Worm (Caenorhabditis elegans): ENCODE results near the gene eif-2Balpha.

eif-2Balpha gene

DNA sequence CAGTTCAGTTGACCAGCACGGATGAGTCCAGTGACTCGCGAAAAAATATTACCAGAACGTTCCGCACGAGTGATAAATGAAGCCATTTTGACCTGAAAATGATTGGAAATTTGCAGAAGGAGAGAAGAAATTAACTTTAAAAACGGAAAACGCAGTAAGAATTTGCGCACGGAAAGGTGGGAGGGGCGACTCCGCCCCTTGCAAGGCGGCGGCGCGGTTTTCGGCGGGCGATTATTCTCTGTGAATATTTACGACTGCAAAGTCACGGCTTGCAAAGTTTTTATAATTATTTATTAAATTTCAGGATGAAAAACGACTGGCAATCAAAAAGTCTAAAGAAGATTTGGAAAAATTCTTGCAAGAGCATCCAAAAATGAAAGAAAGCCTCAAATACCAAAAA is 19.3 kb upstream of the eif-2Balpha start, which contains the start of gene mrps-23:
Gene mrps-23, minus strand, starts transcription at position 92 of the 400 bp plus-strand sequence.
- no peak for TF ChIP-seq unc-62 (GFP tag; optimal IDR thresholded peaks at IDR 0.05)

DNA sequence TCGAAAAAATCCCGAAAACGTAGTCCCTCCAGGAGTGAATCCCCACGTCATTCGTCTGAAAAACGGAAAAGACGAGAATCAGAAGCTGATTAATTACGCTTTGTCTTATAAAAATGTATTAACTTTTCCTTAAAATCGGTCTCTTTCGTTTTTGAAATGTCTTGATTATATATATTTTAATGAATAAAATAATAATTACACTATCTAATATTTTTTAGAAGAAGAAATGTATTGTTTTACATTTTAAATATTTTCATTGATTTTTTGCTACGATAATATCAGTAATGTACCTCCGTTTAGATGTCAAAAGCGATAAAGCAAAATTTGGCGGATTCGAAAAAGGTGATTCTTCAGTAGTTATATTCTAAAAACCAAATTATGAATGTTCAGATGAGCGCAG is 17.7 kb upstream of the eif-2Balpha start, which contains the start of gene trpp-3:
Gene trpp-3, plus strand, starts transcription at position 301 of the 400 bp plus-strand sequence.
- no peak for TF ChIP-seq unc-62 (GFP tag; optimal IDR thresholded peaks at IDR 0.05)

DNA sequence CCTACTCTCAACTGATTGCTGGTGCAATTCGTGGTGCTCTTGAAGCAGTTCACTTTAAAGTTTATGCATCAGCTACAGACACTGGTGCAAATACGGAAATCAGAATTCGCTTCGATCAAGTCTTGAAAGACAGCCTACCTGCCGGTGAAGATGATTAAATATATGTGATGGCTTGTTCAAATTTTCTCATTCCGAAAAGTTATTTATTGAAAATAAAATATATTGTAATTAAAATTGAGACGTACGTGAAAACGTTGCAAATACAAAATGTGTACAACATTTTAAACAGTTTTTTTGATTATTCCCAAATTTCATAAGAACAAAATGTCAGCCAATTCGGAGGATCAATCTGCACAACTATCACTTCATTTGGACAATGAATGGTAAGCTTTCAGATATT is 16.1 kb upstream of the eif-2Balpha start, which contains the start of gene ZK1098.6:
Gene ZK1098.6, plus strand, starts transcription at position 301 of the 400 bp plus-strand sequence.
- TF ChIP-seq unc-62 (GFP tag; optimal IDR thresholded peaks at IDR 0.05), result no peak

DNA sequence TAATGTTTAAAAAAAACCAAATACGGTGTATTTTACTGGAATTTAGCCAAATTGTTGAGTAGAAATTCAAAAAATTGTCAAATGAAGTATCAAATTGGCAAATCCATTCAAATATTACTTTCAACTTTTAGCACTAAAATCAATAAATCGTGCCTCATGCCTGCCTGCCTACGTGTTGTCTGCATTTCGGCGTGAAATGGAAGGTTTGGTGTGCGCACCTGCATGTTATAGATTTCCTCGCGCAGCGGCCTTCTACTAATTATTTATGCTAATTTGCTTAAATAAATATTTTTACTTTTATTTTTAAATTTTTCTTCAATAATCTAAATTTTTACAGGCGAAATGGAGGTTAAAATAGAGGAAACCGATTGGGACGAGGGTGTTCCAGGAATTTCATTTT is 14.1 kb upstream of the eif-2Balpha start, which contains the start of gene ZK1098.2:
Gene ZK1098.2, plus strand, starts transcription at position 336 of the 400 bp plus-strand sequence.
- no peak for TF ChIP-seq unc-62 (GFP tag; optimal IDR thresholded peaks at IDR 0.05)

DNA sequence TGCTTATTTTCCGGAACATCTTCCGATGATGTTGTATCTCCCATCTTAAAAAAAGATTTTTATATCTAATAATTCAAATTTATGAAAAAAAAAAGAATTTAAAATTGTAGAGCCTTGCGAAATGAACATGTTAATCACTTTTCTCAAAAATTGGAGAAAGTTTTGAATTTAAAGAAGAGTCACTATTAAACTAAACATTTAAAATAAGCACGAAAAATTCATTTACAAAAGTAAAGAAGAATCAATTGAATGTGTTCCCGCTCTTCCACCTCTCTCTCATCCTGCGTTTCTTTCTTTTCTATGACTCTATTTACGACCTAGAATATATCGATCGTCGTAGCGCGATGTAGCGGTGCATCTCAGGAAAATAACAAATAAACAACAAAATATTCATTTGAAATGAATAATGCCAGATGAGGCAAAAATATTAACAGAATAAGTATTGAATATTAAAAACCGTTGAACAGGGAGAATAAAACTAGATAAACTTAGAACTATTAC is 4.2 kb upstream of the eif-2Balpha start, which contains the start of gene ZK1098.3:
Gene ZK1098.3, minus strand, starts transcription at position 51 of the 501 bp plus-strand sequence.
- TF ChIP-seq unc-62 (GFP tag; optimal IDR thresholded peaks at IDR 0.05), result no peak

DNA sequence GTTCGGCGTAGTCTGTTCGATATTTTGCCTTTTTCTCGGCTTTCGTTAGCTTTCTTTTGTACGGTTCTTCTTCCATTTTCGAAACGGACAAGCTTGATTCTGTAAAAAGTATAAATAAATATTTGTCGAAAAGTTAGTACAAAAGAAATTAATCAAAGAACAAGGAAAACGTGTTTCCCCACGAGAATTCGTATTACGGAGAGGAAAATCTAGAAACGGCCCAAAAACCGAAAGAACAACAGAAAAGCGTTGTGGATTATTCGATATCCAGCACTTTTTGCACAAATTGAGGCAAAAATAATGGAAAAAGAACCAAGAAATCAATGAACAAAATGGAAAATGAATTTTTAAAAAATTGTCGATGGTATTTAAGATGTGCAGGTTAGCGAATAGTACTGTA is 639 bp upstream of the eif-2Balpha start, which contains the start of gene mut-7:
Gene mut-7, minus strand, starts transcription at position 101 of the 400 bp plus-strand sequence.
- no peak for TF ChIP-seq unc-62 (GFP tag; optimal IDR thresholded peaks at IDR 0.05)

DNA sequence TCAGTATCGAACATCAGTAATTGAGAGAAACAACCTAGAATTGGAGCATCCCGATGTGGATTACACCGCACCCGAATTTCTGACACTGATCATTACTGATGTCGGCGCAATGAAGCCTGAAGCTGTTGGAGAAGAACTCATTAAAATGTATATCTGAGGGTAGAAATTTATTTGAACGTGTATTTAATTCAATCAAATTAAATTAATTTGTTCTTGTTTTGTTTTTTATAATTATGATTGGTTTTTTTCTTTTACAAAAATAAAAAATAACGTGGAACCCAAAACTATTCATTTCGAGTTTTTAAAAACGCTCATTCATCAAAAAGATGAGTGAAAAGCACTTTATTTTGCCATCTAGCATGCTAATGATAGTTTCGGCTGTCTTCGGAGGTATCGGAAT is 1.2 kb downstream of the eif-2Balpha start, which contains the start of gene ZK1098.9:
Gene ZK1098.9, plus strand, starts transcription at position 301 of the 400 bp plus-strand sequence.
- TF ChIP-seq unc-62 (GFP tag; optimal IDR thresholded peaks at IDR 0.05), result no peak

DNA sequence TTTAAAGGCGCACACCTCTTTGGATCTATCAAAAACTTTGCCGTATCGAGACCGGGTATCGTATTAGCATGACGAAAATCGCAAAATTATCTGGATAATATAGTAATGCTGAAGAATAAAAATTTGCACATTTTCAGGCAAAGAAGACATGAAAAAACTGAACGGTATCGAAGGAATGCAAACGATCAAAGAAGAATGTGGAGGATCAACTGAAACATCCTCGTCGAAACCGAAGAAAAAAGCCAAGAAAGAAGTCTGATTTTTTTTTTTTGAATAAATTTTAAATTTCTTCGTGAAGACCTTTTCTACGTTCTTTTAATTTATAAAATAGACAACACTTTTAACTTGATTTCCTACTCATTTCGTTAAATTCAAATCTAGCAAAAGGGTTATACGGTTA is 1.9 kb downstream of the eif-2Balpha start, which contains the start of gene ZK1098.12:
Gene ZK1098.12, plus strand, starts transcription at position 301 of the 400 bp plus-strand sequence.
- no peak for TF ChIP-seq unc-62 (GFP tag; optimal IDR thresholded peaks at IDR 0.05)

DNA sequence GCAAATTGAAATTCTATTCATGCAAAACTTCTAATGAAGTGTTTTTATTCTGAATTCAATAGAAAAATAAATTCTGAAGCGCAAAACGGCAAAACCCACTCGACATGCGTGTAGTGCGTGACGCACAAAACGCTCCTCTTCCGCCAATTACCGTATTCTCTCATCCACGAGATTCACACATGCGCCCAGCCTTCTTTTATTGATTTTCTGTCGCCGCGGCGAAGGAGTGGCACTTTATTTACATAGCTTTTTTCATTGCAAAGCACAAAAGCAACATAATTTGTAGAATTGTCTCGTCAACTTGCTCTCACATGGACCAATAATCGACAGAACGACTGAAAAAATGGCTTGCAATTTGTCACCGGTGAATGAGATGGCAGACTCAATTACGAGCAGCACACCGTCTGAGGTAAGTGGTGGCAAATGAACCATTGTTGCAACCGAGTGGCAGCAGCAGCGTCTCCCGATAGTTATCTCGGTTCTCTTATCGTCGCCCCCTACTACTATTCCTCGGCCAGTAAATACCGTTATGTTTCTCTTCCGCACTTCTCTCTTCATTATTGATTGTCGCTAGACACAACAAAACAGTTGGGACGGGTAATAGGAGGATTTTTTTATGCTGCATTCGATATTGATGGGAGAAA is 3.2 kb downstream of the eif-2Balpha start, which contains the start of gene unc-16:
Gene unc-16, plus strand, starts transcription at position 243 of the 644 bp plus-strand sequence.
- TF ChIP-seq unc-62 (GFP tag; optimal IDR thresholded peaks at IDR 0.05), result no peak

DNA sequence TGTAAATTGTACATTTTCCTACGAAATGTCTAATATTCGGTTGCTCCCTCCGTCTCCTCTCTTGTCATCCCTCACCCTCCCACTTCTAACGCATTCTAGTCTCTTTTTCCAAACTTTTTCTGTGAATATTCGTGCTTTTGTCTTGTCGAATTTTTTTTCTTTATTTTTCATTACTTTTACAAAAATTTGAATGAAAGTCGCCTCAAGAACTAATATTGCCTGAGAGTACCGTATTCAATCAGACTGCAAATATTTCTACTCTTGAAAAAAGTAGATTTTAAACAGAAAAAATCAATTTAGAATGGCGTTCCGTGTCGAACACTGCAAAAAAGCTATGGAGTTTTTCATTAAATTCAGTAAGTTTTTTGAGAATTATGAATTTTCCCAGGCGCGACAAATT is 13.4 kb downstream of the eif-2Balpha start, which contains the start of gene ZK1098.11:
Gene ZK1098.11, plus strand, starts transcription at position 301 of the 400 bp plus-strand sequence.
- TF ChIP-seq unc-62 (GFP tag; optimal IDR thresholded peaks at IDR 0.05), result no peak

DNA sequence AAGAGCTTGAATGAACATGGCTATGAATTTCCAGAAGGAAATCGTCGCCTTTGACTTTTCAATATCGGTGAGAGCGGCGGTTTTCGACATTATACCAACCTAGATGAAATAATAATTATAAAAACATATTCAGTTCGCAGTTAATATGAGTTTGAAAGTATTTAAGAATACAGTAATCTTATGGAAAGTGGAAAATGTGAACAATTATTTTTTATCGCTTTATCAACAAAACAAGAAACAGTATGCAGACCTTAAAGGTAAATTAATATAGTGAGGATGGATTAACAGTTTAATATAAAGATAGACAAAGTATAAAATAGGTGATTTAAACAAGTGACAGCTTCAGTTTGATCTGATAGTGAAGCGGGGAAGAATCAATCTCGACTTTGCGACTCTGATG is 15.5 kb downstream of the eif-2Balpha start, which contains the start of gene C48B4.6:
Gene C48B4.6, minus strand, starts transcription at position 101 of the 400 bp plus-strand sequence.
- TF ChIP-seq unc-62 (GFP tag; optimal IDR thresholded peaks at IDR 0.05), result no peak

DNA sequence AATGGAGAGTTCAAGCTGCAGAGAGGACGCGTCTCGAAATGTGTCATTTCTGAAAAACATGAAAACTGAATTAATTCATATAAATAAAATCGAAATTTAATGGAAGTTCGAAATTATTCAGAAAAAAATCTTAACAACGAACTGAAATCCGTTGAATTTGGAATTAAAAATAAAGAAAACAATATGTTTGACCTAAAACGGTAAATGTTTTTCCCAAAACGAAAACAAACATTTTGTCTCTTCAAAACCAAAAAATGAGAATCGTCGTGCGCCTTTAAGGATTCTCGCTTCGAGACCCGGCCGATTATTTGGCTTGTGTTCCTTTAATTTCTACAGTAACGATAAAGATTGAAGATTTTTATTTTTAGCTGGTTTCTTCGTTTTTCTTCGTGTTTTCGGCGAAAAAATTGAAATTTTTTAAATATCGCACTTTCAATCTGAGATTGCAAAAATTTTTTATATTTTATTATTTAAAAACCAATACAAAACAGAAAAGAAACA is 16.5 kb downstream of the eif-2Balpha start, which contains the start of gene C48B4.7:
Gene C48B4.7, minus strand, starts transcription at position 51 of the 501 bp plus-strand sequence.
- no peak for TF ChIP-seq unc-62 (GFP tag; optimal IDR thresholded peaks at IDR 0.05)

DNA sequence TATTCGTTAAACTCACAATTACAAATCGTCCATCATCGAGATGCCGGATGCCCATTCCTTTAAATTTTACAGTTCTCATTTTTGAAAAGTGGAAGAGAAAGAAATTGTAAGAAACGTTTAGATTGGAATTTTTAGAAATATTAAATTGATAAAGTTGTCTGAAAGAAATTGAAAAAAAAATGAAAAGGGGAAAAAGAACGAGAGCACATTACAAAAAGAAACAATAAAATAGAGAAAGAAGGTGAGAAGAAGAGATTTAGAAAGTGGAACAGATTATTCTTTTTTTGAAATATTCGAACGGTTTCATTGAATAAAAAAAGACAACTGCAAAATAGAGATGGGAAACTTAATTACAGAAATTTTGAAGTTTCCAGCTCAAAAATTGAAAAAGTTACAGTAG is 18.2 kb downstream of the eif-2Balpha start, which contains the start of gene C48B4.8:
Gene C48B4.8, minus strand, starts transcription at position 101 of the 400 bp plus-strand sequence.
- no peak for TF ChIP-seq unc-62 (GFP tag; optimal IDR thresholded peaks at IDR 0.05)

DNA sequence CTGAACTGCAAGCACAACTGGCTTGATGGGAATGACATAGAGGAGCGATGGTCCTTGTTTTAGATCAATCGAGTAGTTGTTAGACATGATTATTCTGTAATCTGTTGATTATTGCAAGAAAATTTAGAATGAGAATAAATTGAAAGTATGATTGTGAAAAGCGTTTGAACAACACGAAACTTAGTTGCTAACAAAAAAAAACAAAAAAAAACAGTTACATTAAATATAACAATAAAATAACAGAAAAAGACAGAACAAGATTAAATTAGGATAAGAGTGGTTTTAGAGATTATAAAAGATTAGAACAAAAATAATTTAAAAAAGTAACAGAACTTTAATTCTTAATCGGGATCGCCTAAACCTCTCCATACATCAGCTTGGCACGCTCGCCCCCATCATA is 20.3 kb downstream of the eif-2Balpha start, which contains the start of gene C48B4.9:
Gene C48B4.9, minus strand, starts transcription at position 101 of the 400 bp plus-strand sequence.
- no peak for TF ChIP-seq unc-62 (GFP tag; optimal IDR thresholded peaks at IDR 0.05)

DNA sequence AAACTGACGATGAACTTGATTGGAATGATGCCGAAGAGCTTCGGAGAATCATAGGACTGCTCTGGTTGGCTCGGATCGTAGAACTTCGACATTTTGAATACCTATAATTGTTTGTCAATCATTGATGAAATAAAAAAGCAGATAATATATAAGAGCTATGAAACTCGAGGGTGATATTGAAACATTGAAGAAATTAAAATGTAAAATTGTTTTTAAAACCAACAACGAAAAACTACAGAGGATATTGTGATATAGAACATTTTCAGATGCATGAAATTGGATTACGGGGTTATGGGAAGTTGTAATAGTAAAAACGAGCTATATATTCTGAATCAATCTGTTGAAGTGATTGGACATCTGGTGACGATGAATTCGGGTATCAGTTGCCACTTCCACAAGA is 21.5 kb downstream of the eif-2Balpha start, which contains the start of gene C48B4.10:
Gene C48B4.10, minus strand, starts transcription at position 101 of the 400 bp plus-strand sequence.
- TF ChIP-seq unc-62 (GFP tag; optimal IDR thresholded peaks at IDR 0.05), result no peak

DNA sequence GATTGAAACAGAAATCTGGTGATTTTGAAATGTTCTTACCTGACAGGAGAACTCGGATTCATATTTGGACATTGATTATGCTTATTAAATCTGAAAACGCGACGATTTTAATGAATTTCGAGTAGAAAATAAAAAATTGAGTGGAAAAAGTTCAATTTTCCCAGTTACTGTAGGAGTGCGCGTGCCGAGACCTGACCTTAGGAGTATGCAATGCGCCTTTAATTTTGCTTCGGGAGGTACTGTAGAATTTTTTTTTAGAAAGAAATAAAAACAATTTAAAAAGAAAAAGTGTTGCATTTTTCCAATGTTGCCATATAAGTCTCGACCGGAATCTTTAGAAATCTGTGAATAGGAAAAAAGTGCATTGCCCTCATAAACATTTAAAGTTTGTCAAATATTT is 23.1 kb downstream of the eif-2Balpha start, which contains the start of gene C48B4.11:
Gene C48B4.11, minus strand, starts transcription at position 143 of the 400 bp plus-strand sequence.
- TF ChIP-seq unc-62 (GFP tag; optimal IDR thresholded peaks at IDR 0.05), result no peak
